Worm (Caenorhabditis elegans) whole organism, late embryonic: ENCODE data around the gene ndub-2.

ENCODE experiments used
- C38D4.7 ChIP-seq: fragments of 200-800 bp; sonication (Bioruptor generic); optimal IDR thresholded peaks from 2 replicates; lab custom pipeline; 2018; ENCODE audit warnings: mild to moderate bottlenecking, missing genetic modification characterization, moderate library complexity, missing compliant biosample characterization
- F13H6.1 ChIP-seq: sonication (generic microtip); optimal IDR thresholded peaks from 2 replicates; lab custom pipeline; 2016; ENCODE audit warnings: missing genetic modification characterization, missing compliant biosample characterization
- ceh-14 ChIP-seq: sonication (generic microtip); optimal IDR thresholded peaks from 2 replicates; lab custom pipeline; 2016; ENCODE audit warnings: missing genotype, missing genetic modification characterization, missing compliant biosample characterization
- ceh-18 ChIP-seq: sonication (generic microtip); optimal IDR thresholded peaks from 2 replicates; lab custom pipeline; 2016; ENCODE audit warnings: missing genetic modification characterization, missing compliant biosample characterization
- ceh-19 ChIP-seq: fragments of 200-800 bp; sonication (Bioruptor generic); optimal IDR thresholded peaks from 2 replicates; lab custom pipeline; 2018; ENCODE audit warnings: mild to moderate bottlenecking, missing genetic modification characterization, missing compliant biosample characterization
- ceh-22 ChIP-seq: sonication (generic microtip); optimal IDR thresholded peaks from 2 replicates; lab custom pipeline; 2017; ENCODE audit warnings: missing biosample characterization, missing genetic modification characterization
- ceh-24 ChIP-seq: sonication (generic microtip); optimal IDR thresholded peaks from 2 replicates; lab custom pipeline; 2016; ENCODE audit warnings: mild to moderate bottlenecking, missing genetic modification characterization, missing compliant biosample characterization
- ceh-31 ChIP-seq: sonication (generic microtip); optimal IDR thresholded peaks from 2 replicates; lab custom pipeline; 2016; ENCODE audit warnings: missing genetic modification characterization, missing compliant biosample characterization
- ceh-45 ChIP-seq: fragments of 200-800 bp; sonication (Bioruptor generic); IDR thresholded peaks from 2 replicates; pipeline ENCODE4 v1.3.6; 2022; ENCODE audit warnings: missing genetic modification reagents, missing genetic modification characterization, missing compliant biosample characterization
- ceh-6 ChIP-seq: fragments of 200-800 bp; sonication (Bioruptor generic); optimal IDR thresholded peaks from 2 replicates; lab custom pipeline; 2018; ENCODE audit warnings: mild to moderate bottlenecking, missing genetic modification characterization, missing compliant biosample characterization
- ceh-9 ChIP-seq: sonication (generic microtip); optimal IDR thresholded peaks from 2 replicates; lab custom pipeline; 2016; ENCODE audit warnings: mild to moderate bottlenecking, missing genetic modification characterization, inconsistent platforms, missing compliant biosample characterization
- elt-4 ChIP-seq: sonication (generic microtip); optimal IDR thresholded peaks from 2 replicates; lab custom pipeline; 2016; ENCODE audit warnings: missing genetic modification characterization, missing compliant biosample characterization
- ets-4 ChIP-seq: sonication (generic microtip); optimal IDR thresholded peaks from 2 replicates; lab custom pipeline; 2016; ENCODE audit warnings: missing genetic modification characterization, missing compliant biosample characterization
- fax-1 ChIP-seq: sonication (generic microtip); optimal IDR thresholded peaks from 2 replicates; lab custom pipeline; 2016; ENCODE audit warnings: missing genotype, missing genetic modification characterization, missing compliant biosample characterization
- fkh-6 ChIP-seq: sonication (generic microtip); optimal IDR thresholded peaks from 2 replicates; lab custom pipeline; 2016; ENCODE audit warnings: missing genetic modification characterization, missing compliant biosample characterization
- gmeb-2 ChIP-seq: sonication (generic microtip); optimal IDR thresholded peaks from 2 replicates; lab custom pipeline; 2016; ENCODE audit warnings: missing genetic modification characterization, inconsistent platforms, missing compliant biosample characterization
- hlh-15 ChIP-seq: sonication (generic microtip); optimal IDR thresholded peaks from 2 replicates; lab custom pipeline; 2016; ENCODE audit warnings: missing genetic modification characterization, missing compliant biosample characterization
- hlh-30 ChIP-seq: sonication (generic microtip); optimal IDR thresholded peaks from 2 replicates; lab custom pipeline; 2017; ENCODE audit warnings: antibody characterized with exemption, missing genetic modification characterization, missing compliant biosample characterization; ENCODE audit not compliant: insufficient read depth
- hlh-6 ChIP-seq: sonication (generic microtip); optimal IDR thresholded peaks from 2 replicates; lab custom pipeline; 2016; ENCODE audit warnings: missing genotype, missing genetic modification characterization, missing compliant biosample characterization
- hlh-8 ChIP-seq: sonication (generic microtip); optimal IDR thresholded peaks from 2 replicates; lab custom pipeline; 2016; ENCODE audit warnings: missing genotype, missing genetic modification characterization, missing compliant biosample characterization
- madf-2 ChIP-seq: sonication (generic microtip); optimal IDR thresholded peaks from 2 replicates; lab custom pipeline; 2017; ENCODE audit warnings: missing genetic modification characterization, missing compliant biosample characterization
- mec-3 ChIP-seq: sonication (generic microtip); optimal IDR thresholded peaks from 2 replicates; lab custom pipeline; 2016; ENCODE audit warnings: borderline replicate concordance, missing genetic modification characterization, missing compliant biosample characterization
- nfya-1 ChIP-seq: sonication (generic microtip); optimal IDR thresholded peaks from 2 replicates; lab custom pipeline; 2017; ENCODE audit warnings: missing genetic modification characterization, mild to moderate bottlenecking, missing compliant biosample characterization, antibody characterized with exemption, moderate library complexity
- nhr-11 ChIP-seq: fragments of 150-350 bp; optimal IDR thresholded peaks from 2 replicates; lab custom pipeline; 2014; ENCODE audit warnings: missing biosample characterization, missing genetic modification characterization
- nhr-232 ChIP-seq: sonication (generic microtip); optimal IDR thresholded peaks from 2 replicates; lab custom pipeline; 2016; ENCODE audit warnings: missing genetic modification characterization, missing compliant biosample characterization
- pat-9 ChIP-seq: fragments of 200-800 bp; sonication (Bioruptor generic); optimal IDR thresholded peaks from 2 replicates; lab custom pipeline; 2018; ENCODE audit warnings: mild to moderate bottlenecking, missing genetic modification characterization, moderate library complexity, missing compliant biosample characterization
- pax-1 ChIP-seq: fragments of 150-350 bp; optimal IDR thresholded peaks from 2 replicates; lab custom pipeline; 2014; ENCODE audit warnings: missing biosample characterization, missing genetic modification characterization
- pqm-1 ChIP-seq: sonication (generic microtip); optimal IDR thresholded peaks from 2 replicates; lab custom pipeline; 2016; ENCODE audit warnings: missing genetic modification characterization, missing compliant biosample characterization
- ref-2 ChIP-seq: sonication (generic microtip); optimal IDR thresholded peaks from 2 replicates; lab custom pipeline; 2016; ENCODE audit warnings: missing genetic modification characterization, missing compliant biosample characterization
- sox-2 ChIP-seq: fragments of 200-800 bp; sonication (Bioruptor generic); IDR thresholded peaks from 2 replicates; pipeline ENCODE4 v1.3.6; 2022; ENCODE audit warnings: missing genetic modification reagents, missing genetic modification characterization, missing compliant biosample characterization
- sox-4 ChIP-seq: sonication (generic microtip); optimal IDR thresholded peaks from 2 replicates; lab custom pipeline; 2017; ENCODE audit warnings: mild to moderate bottlenecking, missing genetic modification characterization, inconsistent platforms, missing compliant biosample characterization
- syd-9 ChIP-seq: sonication (generic microtip); optimal IDR thresholded peaks from 2 replicates; lab custom pipeline; 2016; ENCODE audit warnings: mild to moderate bottlenecking, missing genetic modification characterization, moderate library complexity, missing compliant biosample characterization
- tbx-2 ChIP-seq: sonication (generic microtip); optimal IDR thresholded peaks from 2 replicates; lab custom pipeline; 2016; ENCODE audit warnings: missing genetic modification characterization, missing compliant biosample characterization
- ttx-3 ChIP-seq: sonication (generic microtip); optimal IDR thresholded peaks from 2 replicates; lab custom pipeline; 2016; ENCODE audit warnings: missing genetic modification reagents, missing genetic modification characterization, missing compliant biosample characterization
- unc-42 ChIP-seq: sonication (generic microtip); optimal IDR thresholded peaks from 2 replicates; lab custom pipeline; 2016; ENCODE audit warnings: missing genotype, missing genetic modification characterization, missing compliant biosample characterization
- unc-55 ChIP-seq: sonication (generic microtip); optimal IDR thresholded peaks from 2 replicates; lab custom pipeline; 2017; ENCODE audit warnings: missing biosample characterization, missing genetic modification reagents, missing genetic modification characterization
- ztf-16 ChIP-seq: sonication (generic microtip); optimal IDR thresholded peaks from 2 replicates; lab custom pipeline; 2017; ENCODE audit warnings: missing genetic modification characterization, missing compliant biosample characterization

The ndub-2 gene

DNA sequence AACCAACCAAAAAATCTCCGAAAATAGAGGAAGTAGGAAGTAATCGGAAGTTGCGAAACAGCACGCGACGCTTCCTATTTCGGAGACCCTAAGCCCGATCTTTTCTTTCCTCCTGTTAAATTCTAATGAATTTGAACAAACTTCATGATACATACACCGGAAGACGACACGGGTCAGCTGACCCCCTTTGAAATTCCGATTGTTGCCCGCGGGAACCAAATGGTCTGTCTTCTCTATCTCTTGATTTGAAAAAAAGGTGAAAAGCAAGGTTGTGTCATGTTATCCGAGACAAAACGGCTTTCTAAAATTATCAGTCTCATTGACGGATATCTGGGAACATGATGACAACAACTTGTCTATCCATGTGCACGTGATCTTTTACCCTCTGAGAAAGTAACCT, 37.1 kb upstream of the ndub-2 start:
- TF ChIP-seq unc-55 (GFP tag; lab: Kevin White, UChicago) (peak; percentile 66), sox-2 (no peak), ceh-18 (tag; lab: Kevin White, UChicago) (peak; percentile 16), ceh-45 (GFP tag; lab: Robert Waterston, UW) (no peak), ref-2 (tag; lab: Kevin White, UChicago) (no peak), ttx-3 (tag; lab: Kevin White, UChicago) (no peak), pqm-1 (no peak), hlh-6 (tag; lab: Kevin White, UChicago) (no peak), ceh-14 (tag; lab: Kevin White, UChicago) (no peak), tbx-2 (no peak), ceh-19 (GFP tag; lab: Kevin White, UChicago) (no peak)

DNA sequence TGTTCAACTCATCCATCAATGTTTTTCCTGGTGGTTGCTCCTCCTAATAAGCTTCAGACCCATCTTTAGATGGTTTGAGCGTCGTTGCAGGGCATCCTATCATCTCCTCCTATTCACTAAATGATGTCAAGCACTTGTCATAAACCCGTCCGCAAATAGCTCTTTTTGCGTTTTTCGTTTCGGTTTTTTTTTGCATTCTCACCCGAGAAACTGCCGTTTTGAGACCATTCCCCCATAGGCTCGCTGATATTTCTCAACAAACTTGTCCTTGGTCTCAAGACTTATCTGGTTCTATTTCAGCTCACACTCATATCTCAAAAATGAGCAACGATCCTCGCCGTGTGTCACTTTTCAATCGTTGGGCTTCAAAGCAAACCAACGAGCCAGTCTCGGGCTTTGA, 35.8 kb upstream of the ndub-2 start, which contains the start of gene cal-2:
TSS of gene cal-2 (plus strand) at position 301 of the 400 bp plus-strand sequence.
- no peak for TF ChIP-seq pat-9
- no peak for TF ChIP-seq syd-9 (tag; lab: Kevin White, UChicago)
- TF ChIP-seq hlh-30 = no peak
- TF ChIP-seq mec-3 (tag; lab: Kevin White, UChicago) = no peak
- TF ChIP-seq ref-2 (tag; lab: Kevin White, UChicago) = no peak
- no peak for TF ChIP-seq hlh-8 (tag; lab: Kevin White, UChicago)
- TF ChIP-seq nhr-11 (tag; lab: Kevin White, UChicago) = no peak
- no peak for TF ChIP-seq C38D4.7
- no peak for TF ChIP-seq hlh-15 (tag; lab: Kevin White, UChicago)
- no peak for TF ChIP-seq nfya-1 (tag; lab: Kevin White, UChicago)
- TF ChIP-seq ceh-22 (tag; lab: Kevin White, UChicago) = no peak
- no peak for TF ChIP-seq ceh-18 (tag; lab: Kevin White, UChicago)
- TF ChIP-seq ceh-45 (GFP tag; lab: Robert Waterston, UW) = no peak
- TF ChIP-seq elt-4 (tag; lab: Kevin White, UChicago) = no peak
- TF ChIP-seq fax-1 (tag; lab: Kevin White, UChicago) = no peak
- no peak for TF ChIP-seq pax-1 (tag; lab: Kevin White, UChicago)
- TF ChIP-seq fkh-6 (tag; lab: Kevin White, UChicago) = no peak
- TF ChIP-seq ceh-31 (tag; lab: Kevin White, UChicago) = no peak
- TF ChIP-seq ceh-9 = no peak
- no peak for TF ChIP-seq ztf-16 (tag; lab: Kevin White, UChicago)

ce11 chrII:8961450-8961849, 34.7 kb upstream of the ndub-2 start:
- TF ChIP-seq F13H6.1 = no peak
- no peak for TF ChIP-seq sox-4 (tag; lab: Kevin White, UChicago)
- no peak for TF ChIP-seq ceh-6
- TF ChIP-seq gmeb-2 (tag; lab: Kevin White, UChicago) = no peak
- TF ChIP-seq ets-4 (tag; lab: Kevin White, UChicago) = no peak
- peak; percentile 70 for TF ChIP-seq unc-55 (GFP tag; lab: Kevin White, UChicago)

DNA sequence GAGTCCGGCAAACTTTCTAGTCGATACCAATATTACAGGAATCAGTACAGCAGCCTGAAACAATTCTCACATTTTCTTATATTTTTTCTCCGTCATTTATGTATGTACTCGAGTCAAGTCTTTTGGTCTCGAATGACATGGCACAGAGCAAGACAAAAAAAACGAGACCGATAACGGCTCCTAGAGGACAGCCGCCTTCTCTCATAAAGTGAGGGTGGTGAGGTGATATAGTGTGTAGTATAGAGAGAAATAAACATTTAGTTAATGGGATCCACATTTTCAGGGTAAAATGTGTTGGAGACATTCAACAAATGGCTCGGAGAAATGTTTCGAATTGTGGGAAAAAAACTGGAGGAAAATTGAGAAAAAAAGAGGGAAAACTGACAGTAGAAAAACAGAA, 34.0 kb upstream of the ndub-2 start:
- TF ChIP-seq ceh-18 (tag; lab: Kevin White, UChicago) = peak; percentile 42
- no peak for TF ChIP-seq ttx-3 (tag; lab: Kevin White, UChicago)

ce11 chrII:8964049-8964448, 32.1 kb upstream of the ndub-2 start, which contains the start of gene sftd-3:
Gene sftd-3 (minus strand): TSS chrII:8964149.
- TF ChIP-seq sox-4 (tag; lab: Kevin White, UChicago) (no peak), pat-9 (no peak), ceh-24 (tag; lab: Kevin White, UChicago) (no peak), nhr-232 (no peak), unc-42 (tag; lab: Kevin White, UChicago) (no peak), ets-4 (tag; lab: Kevin White, UChicago) (no peak), madf-2 (tag; lab: Kevin White, UChicago) (no peak)
